Worm (Caenorhabditis elegans) whole organism, L1 larva: ENCODE results near the gene ctl-3.

ENCODE experiments used
- C04F5.9 ChIP-seq: sonication (generic microtip); optimal IDR thresholded peaks from 2 replicates; lab custom pipeline; 2016; ENCODE audit warnings: missing genetic modification characterization, missing compliant biosample characterization
- C16A3.4 ChIP-seq: fragments of 150-350 bp; optimal IDR thresholded peaks from 2 replicates; lab custom pipeline; 2014; ENCODE audit warnings: missing biosample characterization, missing genetic modification characterization
- C34B4.2 ChIP-seq: sonication (generic microtip); optimal IDR thresholded peaks from 2 replicates; lab custom pipeline; 2017; ENCODE audit warnings: mild to moderate bottlenecking, missing genetic modification characterization, missing compliant biosample characterization
- Y116A8C.19 ChIP-seq: sonication (generic microtip); optimal IDR thresholded peaks from 2 replicates; lab custom pipeline; 2016; ENCODE audit warnings: missing compliant biosample characterization, missing genetic modification characterization, borderline replicate concordance
- aha-1 ChIP-seq: fragments of 150-350 bp; optimal IDR thresholded peaks from 2 replicates; lab custom pipeline; 2014; ENCODE audit warnings: missing biosample characterization, missing genetic modification characterization
- aly-2 ChIP-seq: fragments of 150-350 bp; optimal IDR thresholded peaks from 2 replicates; lab custom pipeline; 2014; ENCODE audit warnings: missing biosample characterization, missing genetic modification characterization
- ama-1 ChIP-seq: fragments of 150-350 bp; optimal IDR thresholded peaks from 2 replicates; lab custom pipeline; 2014
- ceh-63 ChIP-seq: fragments of 200-800 bp; sonication (Bioruptor generic); optimal IDR thresholded peaks from 2 replicates; lab custom pipeline; 2018; ENCODE audit warnings: mild to moderate bottlenecking, missing genetic modification characterization, missing compliant biosample characterization
- ceh-8 ChIP-seq: fragments of 200-800 bp; sonication (Bioruptor generic); optimal IDR thresholded peaks from 2 replicates; lab custom pipeline; 2018; ENCODE audit warnings: mild to moderate bottlenecking, missing genetic modification characterization, moderate library complexity, missing compliant biosample characterization
- ceh-88 ChIP-seq: fragments of 200-800 bp; sonication (Bioruptor generic); IDR thresholded peaks from 2 replicates; pipeline ENCODE4 v1.3.6; 2022; ENCODE audit warnings: missing genetic modification characterization, missing compliant biosample characterization
- ceh-90 ChIP-seq: sonication (generic microtip); optimal IDR thresholded peaks from 2 replicates; lab custom pipeline; 2016; ENCODE audit warnings: missing genetic modification characterization, missing compliant biosample characterization
- dsc-1 ChIP-seq: sonication (generic microtip); optimal IDR thresholded peaks from 2 replicates; lab custom pipeline; 2016; ENCODE audit warnings: mild to moderate bottlenecking, missing genetic modification characterization, missing compliant biosample characterization
- efl-1 ChIP-seq, 4 experiments: fragments of 150-350 bp; optimal IDR thresholded peaks in 3 of 4; peaks in 1 of 4; 1 replicate in 1 of 4; 2 replicates in 3 of 4; lab custom pipeline; 2014; ENCODE audit warnings: missing biosample characterization in 2 of 4, missing genetic modification characterization in 2 of 4, missing genetic modification reagents in 2 of 4
- egl-13 ChIP-seq: sonication (generic microtip); optimal IDR thresholded peaks from 2 replicates; lab custom pipeline; 2016; ENCODE audit warnings: missing genotype, missing genetic modification reagents, missing genetic modification characterization, missing compliant biosample characterization
- egl-27 ChIP-seq, 2 experiments: fragments of 150-350 bp in 1 of 2; sonication (generic microtip); optimal IDR thresholded peaks; 3 replicates each; lab custom pipeline; 2017 to 2018; ENCODE audit warnings: missing biosample characterization in 2 of 2, missing genetic modification characterization in 2 of 2, missing genetic modification reagents in 2 of 2
- elt-2 ChIP-seq: sonication (generic microtip); optimal IDR thresholded peaks from 2 replicates; lab custom pipeline; 2016; ENCODE audit warnings: missing genetic modification characterization, mild to moderate bottlenecking, inconsistent platforms, missing compliant biosample characterization, missing genetic modification reagents
- ets-5 ChIP-seq: fragments of 200-800 bp; sonication (Bioruptor generic); IDR thresholded peaks from 2 replicates; pipeline ENCODE4 v1.3.6; 2022; ENCODE audit warnings: missing genetic modification characterization, missing compliant biosample characterization
- fos-1 ChIP-seq: fragments of 150-350 bp; optimal IDR thresholded peaks from 2 replicates; lab custom pipeline; 2014; ENCODE audit warnings: missing biosample characterization, missing genetic modification characterization
- hlh-17 ChIP-seq: fragments of 200-800 bp; sonication (Bioruptor generic); optimal IDR thresholded peaks from 2 replicates; lab custom pipeline; 2018; ENCODE audit warnings: missing genetic modification characterization, mild to moderate bottlenecking, missing compliant biosample characterization, moderate library complexity, borderline replicate concordance
- isw-1 ChIP-seq: fragments of 200-800 bp; sonication (Bioruptor generic); IDR thresholded peaks from 2 replicates; pipeline ENCODE4 v1.3.6; 2022; ENCODE audit warnings: missing genetic modification characterization, missing compliant biosample characterization
- jun-1 ChIP-seq: fragments of 150-350 bp; optimal IDR thresholded peaks from 2 replicates; lab custom pipeline; 2014; ENCODE audit warnings: missing biosample characterization, missing genetic modification reagents, missing genetic modification characterization
- lin-13 ChIP-seq: fragments of 150-350 bp; optimal IDR thresholded peaks from 2 replicates; lab custom pipeline; 2014; ENCODE audit warnings: missing biosample characterization, missing genetic modification reagents, missing genetic modification characterization
- lin-14 ChIP-seq: fragments of 200-800 bp; sonication (Bioruptor generic); optimal IDR thresholded peaks from 2 replicates; lab custom pipeline; 2018; ENCODE audit warnings: mild to moderate bottlenecking, missing genetic modification characterization, moderate library complexity, missing compliant biosample characterization
- lin-39 ChIP-seq: fragments of 150-350 bp; optimal IDR thresholded peaks from 2 replicates; lab custom pipeline; 2014; ENCODE audit warnings: missing biosample characterization, missing genetic modification reagents, missing genetic modification characterization
- lir-3 ChIP-seq: sonication (generic microtip); optimal IDR thresholded peaks from 2 replicates; lab custom pipeline; 2016; ENCODE audit warnings: mild to moderate bottlenecking, missing genetic modification characterization, moderate library complexity, missing compliant biosample characterization; ENCODE audit not compliant: poor library complexity
- lsy-2 ChIP-seq, 2 experiments: fragments of 150-350 bp; optimal IDR thresholded peaks; 2 replicates each; lab custom pipeline; 2014; ENCODE audit warnings: missing biosample characterization in 2 of 2, missing genetic modification characterization in 2 of 2
- mab-9 ChIP-seq: fragments of 200-800 bp; sonication (Bioruptor generic); IDR thresholded peaks from 2 replicates; pipeline ENCODE4 v1.3.6; 2022; ENCODE audit warnings: missing genetic modification reagents, missing genetic modification characterization, missing compliant biosample characterization
- mdl-1 ChIP-seq, 2 experiments: fragments of 150-350 bp; optimal IDR thresholded peaks; 2 replicates each; lab custom pipeline; 2014 to 2017; ENCODE audit warnings: missing biosample characterization in 2 of 2, missing genetic modification characterization in 2 of 2, inconsistent platforms in 1 of 2
- mef-2 ChIP-seq: fragments of 150-350 bp; optimal IDR thresholded peaks from 2 replicates; lab custom pipeline; 2014; ENCODE audit warnings: missing biosample characterization, missing genetic modification characterization
- nhr-12 ChIP-seq: sonication (generic microtip); optimal IDR thresholded peaks from 2 replicates; lab custom pipeline; 2017; ENCODE audit warnings: missing biosample characterization, missing genetic modification characterization
- nhr-20 ChIP-seq: sonication (generic microtip); optimal IDR thresholded peaks from 2 replicates; lab custom pipeline; 2016; ENCODE audit warnings: mild to moderate bottlenecking, missing genetic modification characterization, missing compliant biosample characterization
- nhr-28 ChIP-seq: fragments of 150-350 bp; optimal IDR thresholded peaks from 2 replicates; lab custom pipeline; 2014; ENCODE audit warnings: missing biosample characterization, missing genetic modification characterization
- nhr-77 ChIP-seq: fragments of 150-350 bp; optimal IDR thresholded peaks from 2 replicates; lab custom pipeline; 2014; ENCODE audit warnings: missing biosample characterization, missing genetic modification characterization
- nhr-85 ChIP-seq: sonication (generic microtip); peaks from one replicate; lab custom pipeline; 2016; ENCODE audit warnings: missing genetic modification characterization, inconsistent platforms, missing compliant biosample characterization
- nhr-90 ChIP-seq: sonication (generic microtip); optimal IDR thresholded peaks from 2 replicates; lab custom pipeline; 2016; ENCODE audit warnings: mild to moderate bottlenecking, missing genetic modification characterization, missing compliant biosample characterization; ENCODE audit not compliant: poor library complexity
- rnt-1 ChIP-seq: sonication (generic microtip); optimal IDR thresholded peaks from 2 replicates; lab custom pipeline; 2016; ENCODE audit warnings: mild to moderate bottlenecking, missing genetic modification characterization, moderate library complexity, missing compliant biosample characterization
- skn-1 ChIP-seq: fragments of 150-350 bp; optimal IDR thresholded peaks from 2 replicates; lab custom pipeline; 2014; ENCODE audit warnings: missing biosample characterization, missing genetic modification characterization
- sptf-1 ChIP-seq: fragments of 150-350 bp; optimal IDR thresholded peaks from 2 replicates; lab custom pipeline; 2014; ENCODE audit warnings: missing biosample characterization, missing genetic modification characterization
- swsn-7 ChIP-seq: sonication (generic microtip); optimal IDR thresholded peaks from 2 replicates; lab custom pipeline; 2016; ENCODE audit warnings: missing genetic modification characterization, missing compliant biosample characterization
- tbx-2 ChIP-seq: sonication (generic microtip); optimal IDR thresholded peaks from 2 replicates; lab custom pipeline; 2016; ENCODE audit warnings: missing genetic modification characterization, missing compliant biosample characterization
- tlp-1 ChIP-seq: fragments of 150-350 bp; optimal IDR thresholded peaks from 2 replicates; lab custom pipeline; 2014; ENCODE audit warnings: missing biosample characterization, missing genetic modification characterization
- unc-130 ChIP-seq: fragments of 150-350 bp; optimal IDR thresholded peaks from 2 replicates; lab custom pipeline; 2017; ENCODE audit warnings: missing biosample characterization, missing genetic modification characterization, inconsistent platforms
- unc-86 ChIP-seq: sonication (generic microtip); optimal IDR thresholded peaks from 2 replicates; lab custom pipeline; 2016; ENCODE audit warnings: missing genetic modification characterization, missing compliant biosample characterization
- unc-98 ChIP-seq: fragments of 200-800 bp; sonication (Bioruptor generic); IDR thresholded peaks from 2 replicates; pipeline ENCODE4 v1.3.6; 2022; ENCODE audit warnings: missing genetic modification characterization, missing compliant biosample characterization
- vab-15 ChIP-seq: sonication (generic microtip); optimal IDR thresholded peaks from 2 replicates; lab custom pipeline; 2017; ENCODE audit warnings: missing genotype, mild to moderate bottlenecking, missing genetic modification characterization, missing compliant biosample characterization
- ztf-11 ChIP-seq, 2 experiments: sonication (generic microtip); optimal IDR thresholded peaks; 2 replicates each; lab custom pipeline; 2016 to 2017; ENCODE audit warnings: missing genetic modification characterization in 2 of 2, missing biosample characterization in 1 of 2, missing compliant biosample characterization in 1 of 2

ctl-3 gene

ce11 chrII:14310729-14311388 lies at the start of gene ctl-3:
Gene ctl-3, minus strand, starts transcription at chrII:14310779.
- TF ChIP-seq lin-14 (GFP tag; lab: Kevin White, UChicago): no peak
- no peak for TF ChIP-seq egl-27 (tag; optimal IDR thresholded peaks at IDR 0.05; lab: Kevin White, UChicago)
- TF ChIP-seq vab-15 (tag; lab: Kevin White, UChicago): no peak
- no peak for TF ChIP-seq lin-13 (GFP tag; lab: Kevin White, UChicago)
- no peak for TF ChIP-seq efl-1 (optimal IDR thresholded peaks at IDR 0.05; lab: Kevin White, UChicago)
- TF ChIP-seq efl-1 (GFP tag; optimal IDR thresholded peaks at IDR 0.05 in 1 of 2; lab: Kevin White, UChicago): no peak
- TF ChIP-seq mab-9 (GFP tag; lab: Robert Waterston, UW): no peak
- no peak for TF ChIP-seq tbx-2
- TF ChIP-seq mdl-1 (tag; optimal IDR thresholded peaks at IDR 0.05; lab: Kevin White, UChicago): no peak
- no peak for TF ChIP-seq skn-1

ce11 chrII:14359007-14359406 lies 48.4 kb upstream of the ctl-3 start:
- TF ChIP-seq nhr-85 (tag; lab: Kevin White, UChicago) (no peak), dsc-1 (tag; lab: Kevin White, UChicago) (no peak), lin-39 (no peak), rnt-1 (tag; lab: Kevin White, UChicago) (no peak), ztf-11 (tag; optimal IDR thresholded peaks at IDR 0.05; lab: Kevin White, UChicago) (no peak), efl-1 (optimal IDR thresholded peaks at IDR 0.05; lab: Kevin White, UChicago) (no peak), efl-1 (GFP tag; optimal IDR thresholded peaks at IDR 0.05 in 1 of 2; lab: Kevin White, UChicago) (peak in 1 of 2 experiments; percentile 34)

ce11 chrII:14357936-14358416 lies 47.4 kb upstream of the ctl-3 start, which contains the start of the genes agl-1 and pfs-2:
Gene agl-1, minus strand, starts transcription at chrII:14358113.
Gene pfs-2, plus strand, starts transcription at chrII:14358366.
- TF ChIP-seq skn-1 (peak; percentile 84), swsn-7 (tag; lab: Kevin White, UChicago) (peak; percentile 69), ama-1 (no peak), mef-2 (tag; lab: Kevin White, UChicago) (no peak), unc-86 (peak; percentile 31), efl-1 (optimal IDR thresholded peaks at IDR 0.05; lab: Kevin White, UChicago) (peak; percentile 77 to 94), efl-1 (GFP tag; optimal IDR thresholded peaks at IDR 0.05 in 1 of 2; lab: Kevin White, UChicago) (peak; percentile 91 to 99), hlh-17 (no peak), ceh-90 (tag; lab: Kevin White, UChicago) (no peak), C34B4.2 (tag; lab: Kevin White, UChicago) (no peak), nhr-77 (tag; lab: Kevin White, UChicago) (peak; percentile 73), unc-98 (GFP tag; lab: Robert Waterston, UW) (no peak), Y116A8C.19 (tag; lab: Kevin White, UChicago) (no peak), unc-130 (tag; lab: Kevin White, UChicago) (peak; percentile 60), C04F5.9 (tag; lab: Kevin White, UChicago) (peak; percentile 3), aha-1 (tag; lab: Kevin White, UChicago) (no peak), vab-15 (tag; lab: Kevin White, UChicago) (no peak), egl-13 (peak; percentile 54), sptf-1 (tag; lab: Kevin White, UChicago) (no peak), aly-2 (tag; lab: Kevin White, UChicago) (no peak), jun-1 (peak; percentile 33), ceh-8 (GFP tag; lab: Kevin White, UChicago) (no peak), nhr-12 (no peak), lsy-2 (tag; optimal IDR thresholded peaks at IDR 0.05; lab: Kevin White, UChicago) (peak; percentile 91 to 94), mab-9 (GFP tag; lab: Robert Waterston, UW) (no peak; the same call in 1 of the 2 replicates), lin-13 (GFP tag; lab: Kevin White, UChicago) (peak; percentile 30), isw-1 (GFP tag; lab: Robert Waterston, UW) (peak; percentile 38; the same call in 1 of the 2 replicates), nhr-28 (tag; lab: Kevin White, UChicago) (no peak), ceh-63 (no peak), ets-5 (GFP tag; lab: Robert Waterston, UW) (no peak), C16A3.4 (tag; lab: Kevin White, UChicago) (peak; percentile 76), lin-14 (GFP tag; lab: Kevin White, UChicago) (peak; percentile 80), nhr-90 (tag; lab: Kevin White, UChicago) (peak; percentile 52), nhr-20 (tag; lab: Kevin White, UChicago) (peak; percentile 56), elt-2 (tag; lab: Kevin White, UChicago) (no peak), lir-3 (no peak), tlp-1 (tag; lab: Kevin White, UChicago) (no peak), ceh-88 (no peak), fos-1 (tag; lab: Kevin White, UChicago) (peak; percentile 7)
